Worm (Caenorhabditis elegans): ENCODE data around the gene C06A8.6.

DNA sequence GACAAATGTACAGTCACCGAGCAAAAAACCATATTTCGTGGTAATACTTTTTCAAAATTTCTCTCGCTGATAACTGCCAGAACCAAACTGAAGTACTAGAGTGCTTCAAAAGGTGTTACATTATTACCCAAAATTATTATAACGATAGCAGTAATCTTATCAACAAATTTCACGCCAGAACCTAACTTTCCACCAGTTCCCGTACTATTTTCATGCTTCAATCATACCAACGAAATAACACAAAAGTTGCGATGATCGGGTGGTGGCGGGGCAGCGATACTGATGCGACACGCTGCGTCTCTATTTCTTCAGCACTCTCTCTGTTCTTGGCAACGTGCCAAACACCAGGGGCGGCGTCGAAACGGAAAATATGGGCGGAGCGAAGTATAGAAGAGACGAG is 36.7 kb downstream of the C06A8.6 start:
- no peak for TF ChIP-seq ama-1 (optimal IDR thresholded peaks at IDR 0.05)
- TF ChIP-seq alr-1 (tag; optimal IDR thresholded peaks at IDR 0.05): no peak
- TF ChIP-seq nhr-11 (tag; optimal IDR thresholded peaks at IDR 0.05): no peak
- no peak for TF ChIP-seq ztf-4 (tag; optimal IDR thresholded peaks at IDR 0.05)
- no peak for TF ChIP-seq ZK546.5 (tag; optimal IDR thresholded peaks at IDR 0.05)
- peak in 1 of 2 experiments; percentile 11 for TF ChIP-seq lsy-2 (tag; optimal IDR thresholded peaks at IDR 0.05)
- TF ChIP-seq skn-1 (tag; optimal IDR thresholded peaks at IDR 0.05): no peak
- no peak for TF ChIP-seq zag-1 (tag; optimal IDR thresholded peaks at IDR 0.05)
- TF ChIP-seq mbf-1 (tag; optimal IDR thresholded peaks at IDR 0.05): no peak
- TF ChIP-seq elt-1 (tag; optimal IDR thresholded peaks at IDR 0.05): no peak
- TF ChIP-seq mdl-1 (tag; optimal IDR thresholded peaks at IDR 0.05): no peak
- no peak for TF ChIP-seq nhr-77 (tag; optimal IDR thresholded peaks at IDR 0.05)
- no peak for TF ChIP-seq egl-27 (tag; optimal IDR thresholded peaks at IDR 0.05)
- peak; percentile 38 for TF ChIP-seq gmeb-1 (tag; optimal IDR thresholded peaks at IDR 0.05)

Data from whole organism, L2 larva.